Worm (Caenorhabditis elegans) whole organism, L2 larva: ENCODE measurements around the gene unc-41.

Experiments
- ama-1 ChIP-seq: fragments of 150-350 bp; optimal IDR thresholded peaks from 2 replicates; lab custom pipeline; 2018; ENCODE audit warnings: inconsistent platforms
- ceh-82 ChIP-seq: fragments of 150-350 bp; optimal IDR thresholded peaks from 2 replicates; lab custom pipeline; 2014; ENCODE audit warnings: missing biosample characterization, missing genetic modification characterization
- lin-39 ChIP-seq: fragments of 150-350 bp; optimal IDR thresholded peaks from 2 replicates; lab custom pipeline; 2014; ENCODE audit warnings: missing biosample characterization, missing genetic modification reagents, missing genetic modification characterization
- nhr-25 ChIP-seq: fragments of 150-350 bp; sonication (generic microtip); optimal IDR thresholded peaks from 3 replicates; lab custom pipeline; 2014; ENCODE audit warnings: missing biosample characterization, missing genetic modification characterization

ce11 chrV:9987688-9988087 is 11.7 kb upstream of the unc-41 start, which contains the start of gene C27H6.8:
- no peak for TF ChIP-seq lin-39 (tag; lab: Kevin White, UChicago)
- TF ChIP-seq ceh-82 (tag; lab: Kevin White, UChicago), result no peak
- no peak for TF ChIP-seq nhr-25
- no peak for TF ChIP-seq ama-1 (lab: Kevin White, UChicago)
